Fruit fly (Drosophila melanogaster) whole organism, wandering third instar larva: ENCODE data around the gene CG13893.
A peak's percentile ranks its signal among the peaks of the same experiment; 100 is the strongest.

ENCODE experiments used
- Abd-B ChIP-seq: fragments of >200 bp; optimal IDR thresholded peaks from 2 replicates; lab custom pipeline; 2017; ENCODE audit warnings: missing biosample characterization, missing genetic modification characterization
- CG32264 ChIP-seq: fragments of 200-800 bp; sonication (Bioruptor generic); optimal IDR thresholded peaks from 2 replicates; lab custom pipeline; 2016; ENCODE audit warnings: missing biosample characterization, missing genetic modification characterization
- CG9705 ChIP-seq: fragments of 200-800 bp; sonication (Bioruptor generic); optimal IDR thresholded peaks from 2 replicates; lab custom pipeline; 2018; ENCODE audit warnings: missing biosample characterization, mild to moderate bottlenecking, missing genetic modification characterization
- CrebA ChIP-seq: fragments of 200-800 bp; sonication (Bioruptor generic); optimal IDR thresholded peaks from 2 replicates; lab custom pipeline; 2016; ENCODE audit warnings: missing biosample characterization, mild to moderate bottlenecking, missing genetic modification characterization, borderline replicate concordance
- Dif ChIP-seq: fragments of 200-275, 200-300 bp; sonication (Bioruptor generic); optimal IDR thresholded peaks from 2 replicates; lab custom pipeline; 2018; ENCODE audit warnings: missing biosample characterization, missing genetic modification characterization; ENCODE audit not compliant: partially characterized antibody
- Hnf4 ChIP-seq: fragments of 200-800 bp; sonication (Bioruptor generic); optimal IDR thresholded peaks from 2 replicates; lab custom pipeline; 2016; ENCODE audit warnings: missing biosample characterization, mild to moderate bottlenecking, missing genetic modification characterization
- Hr78 ChIP-seq: fragments of >200 bp; optimal IDR thresholded peaks from 2 replicates; lab custom pipeline; 2017; ENCODE audit warnings: missing biosample characterization, missing genetic modification characterization
- Hr83 ChIP-seq: fragments of 200-300 bp; sonication (Bioruptor generic); optimal IDR thresholded peaks from 2 replicates; lab custom pipeline; 2016; ENCODE audit warnings: missing biosample characterization, mild to moderate bottlenecking, missing genetic modification characterization, moderate library complexity; ENCODE audit not compliant: poor library complexity, severe bottlenecking
- Jra ChIP-seq: sonication (Bioruptor generic); optimal IDR thresholded peaks from 2 replicates; lab custom pipeline; 2016; ENCODE audit warnings: missing biosample characterization, missing genetic modification characterization
- Mio ChIP-seq: sonication (Bioruptor generic); optimal IDR thresholded peaks from 2 replicates; lab custom pipeline; 2016; ENCODE audit warnings: missing biosample characterization, missing genetic modification characterization
- Myc ChIP-seq: fragments of >200 bp; optimal IDR thresholded peaks from 2 replicates; lab custom pipeline; 2017
- N ChIP-seq: fragments of >200 bp; optimal IDR thresholded peaks from 2 replicates; lab custom pipeline; 2018; ENCODE audit warnings: missing biosample characterization, missing external identifiers, missing genetic modification characterization
- OdsH ChIP-seq: fragments of 200-800 bp; sonication (Bioruptor generic); optimal IDR thresholded peaks from 2 replicates; lab custom pipeline; 2016; ENCODE audit warnings: missing biosample characterization, mild to moderate bottlenecking, missing genetic modification characterization
- Rel ChIP-seq, 2 experiments: fragments of 200-800 bp; sonication (Bioruptor generic) in 1 of 2; optimal IDR thresholded peaks; 2 replicates in 1 of 2; 3 replicates in 1 of 2; lab custom pipeline; 2016 to 2019; ENCODE audit warnings: mild to moderate bottlenecking in 2 of 2, missing biosample characterization in 2 of 2, missing genetic modification characterization in 2 of 2, moderate library complexity in 1 of 2
- Sp1 ChIP-seq: fragments of 200-800 bp; sonication (Bioruptor generic); optimal IDR thresholded peaks from 3 replicates; lab custom pipeline; 2019; ENCODE audit warnings: missing biosample characterization, mild to moderate bottlenecking, missing genetic modification characterization, moderate library complexity
- Vsx2 ChIP-seq: fragments of 200-300, 225-300 bp; sonication (Bioruptor generic); optimal IDR thresholded peaks from 2 replicates; lab custom pipeline; 2018; ENCODE audit warnings: missing biosample characterization, missing genetic modification characterization; ENCODE audit not compliant: partially characterized antibody
- br ChIP-seq: fragments of 200-800 bp; sonication (Bioruptor generic); optimal IDR thresholded peaks from 2 replicates; lab custom pipeline; 2016; ENCODE audit warnings: missing biosample characterization, missing genetic modification characterization
- brk ChIP-seq: fragments of 200-800 bp; sonication (Bioruptor generic); optimal IDR thresholded peaks from 2 replicates; lab custom pipeline; 2016; ENCODE audit warnings: missing biosample characterization, mild to moderate bottlenecking, missing genetic modification characterization
- dmrt93B ChIP-seq: fragments of 200-800 bp; sonication (Bioruptor generic); optimal IDR thresholded peaks from 2 replicates; lab custom pipeline; 2018; ENCODE audit warnings: missing biosample characterization, mild to moderate bottlenecking, missing genetic modification characterization
- dsf ChIP-seq: sonication (Bioruptor generic); optimal IDR thresholded peaks from 2 replicates; lab custom pipeline; 2016; ENCODE audit warnings: missing biosample characterization, missing genetic modification characterization, borderline replicate concordance
- ey ChIP-seq: fragments of 200-800 bp; sonication (Bioruptor generic); optimal IDR thresholded peaks from 2 replicates; lab custom pipeline; 2016; ENCODE audit warnings: missing biosample characterization, missing genetic modification characterization
- foxo ChIP-seq, 2 experiments: fragments of 200-800 bp; sonication (Bioruptor generic); optimal IDR thresholded peaks; 2 replicates in 1 of 2; 3 replicates in 1 of 2; lab custom pipeline; 2016 to 2017; ENCODE audit warnings: missing biosample characterization in 2 of 2, missing genetic modification characterization in 2 of 2
- fru ChIP-seq: fragments of 200-800 bp; sonication (Bioruptor generic); optimal IDR thresholded peaks from 3 replicates; lab custom pipeline; 2016; ENCODE audit warnings: missing biosample characterization, mild to moderate bottlenecking, missing genetic modification characterization
- h ChIP-seq: fragments of 200-800 bp; sonication (Bioruptor generic); optimal IDR thresholded peaks from 3 replicates; lab custom pipeline; 2016; ENCODE audit warnings: missing biosample characterization, mild to moderate bottlenecking, missing genetic modification characterization
- jim ChIP-seq: fragments of 175-275, 200-325 bp; sonication (Bioruptor generic); optimal IDR thresholded peaks from 2 replicates; lab custom pipeline; 2016; ENCODE audit warnings: missing biosample characterization, mild to moderate bottlenecking, missing genetic modification characterization
- lola ChIP-seq: fragments of >200 bp; optimal IDR thresholded peaks from 2 replicates; lab custom pipeline; 2017; ENCODE audit warnings: missing biosample characterization, missing genetic modification characterization
- pan ChIP-seq: fragments of >200 bp; optimal IDR thresholded peaks from 2 replicates; lab custom pipeline; 2017
- psq ChIP-seq: fragments of 200-800 bp; sonication (Bioruptor generic); optimal IDR thresholded peaks from 3 replicates; lab custom pipeline; 2017; ENCODE audit warnings: missing biosample characterization, mild to moderate bottlenecking, missing genetic modification characterization, moderate library complexity
- rgr ChIP-seq: fragments of 200-800 bp; sonication (Bioruptor generic); optimal IDR thresholded peaks from 3 replicates; lab custom pipeline; 2016; ENCODE audit warnings: missing biosample characterization, mild to moderate bottlenecking, missing genetic modification characterization
- sage ChIP-seq: fragments of 200-800 bp; sonication (Bioruptor generic); optimal IDR thresholded peaks from 2 replicates; lab custom pipeline; 2016; ENCODE audit warnings: missing biosample characterization, mild to moderate bottlenecking, missing genetic modification characterization
- sv ChIP-seq: fragments of 200-800 bp; sonication (Bioruptor generic); optimal IDR thresholded peaks from 3 replicates; lab custom pipeline; 2016; ENCODE audit warnings: missing biosample characterization, missing genetic modification characterization
- tai ChIP-seq: sonication (Bioruptor generic); optimal IDR thresholded peaks from 2 replicates; lab custom pipeline; 2016; ENCODE audit warnings: missing biosample characterization, missing genetic modification characterization
- usp ChIP-seq: fragments of >200 bp; optimal IDR thresholded peaks from 2 replicates; lab custom pipeline; 2017; ENCODE audit warnings: missing biosample characterization, missing genetic modification characterization
- woc ChIP-seq: sonication (Bioruptor generic); optimal IDR thresholded peaks from 2 replicates; lab custom pipeline; 2016; ENCODE audit warnings: missing biosample characterization, mild to moderate bottlenecking, missing genetic modification characterization

CG13893 gene

dm6 chr3L:636434-636833, 32.6 kb upstream of the CG13893 start:
- TF ChIP-seq Jra (GFP tag; lab: Kevin White, UChicago) (no peak), dsf (GFP tag; lab: Kevin White, UChicago) (no peak), CrebA (GFP tag; lab: Kevin White, UChicago) (no peak), woc (GFP tag; lab: Kevin White, UChicago) (no peak), tai (GFP tag; lab: Kevin White, UChicago) (no peak), Rel (GFP tag; optimal IDR thresholded peaks at IDR 0.05; lab: Kevin White, UChicago) (no peak), Rel (tag; optimal IDR thresholded peaks at IDR 0.05; lab: Kevin White, UChicago) (no peak), sage (GFP tag; lab: Kevin White, UChicago) (no peak), dmrt93B (no peak), Vsx2 (no peak), Hr83 (GFP tag; lab: Kevin White, UChicago) (no peak), Dif (GFP tag; lab: Kevin White, UChicago) (no peak), Mio (no peak), Abd-B (GFP tag; lab: Kevin White, UChicago) (no peak), rgr (GFP tag; lab: Kevin White, UChicago) (peak; percentile 30), psq (GFP tag; lab: Kevin White, UChicago) (no peak), N (GFP tag; lab: Kevin White, UChicago) (no peak), CG32264 (GFP tag; lab: Kevin White, UChicago) (no peak), foxo (GFP tag; optimal IDR thresholded peaks at IDR 0.05; lab: Kevin White, UChicago) (peak in 1 of 2 experiments; percentile 36), sv (GFP tag; lab: Kevin White, UChicago) (no peak), br (GFP tag; lab: Kevin White, UChicago) (peak; percentile 24), pan (lab: Kevin White, UChicago) (no peak), fru (peak; percentile 34), h (GFP tag; lab: Kevin White, UChicago) (peak; percentile 10), Sp1 (GFP tag; lab: Kevin White, UChicago) (no peak), jim (GFP tag; lab: Kevin White, UChicago) (no peak), ey (GFP tag; lab: Kevin White, UChicago) (peak; percentile 27), Myc (no peak), Hnf4 (GFP tag; lab: Kevin White, UChicago) (no peak), CG9705 (GFP tag; lab: Kevin White, UChicago) (no peak), usp (GFP tag; lab: Kevin White, UChicago) (no peak), Hr78 (no peak), OdsH (GFP tag; lab: Kevin White, UChicago) (peak; percentile 3)

dm6 chr3L:635529-635928, 31.7 kb upstream of the CG13893 start:
- TF ChIP-seq dmrt93B (no peak), dsf (GFP tag; lab: Kevin White, UChicago) (no peak), br (GFP tag; lab: Kevin White, UChicago) (no peak), h (GFP tag; lab: Kevin White, UChicago) (no peak), fru (no peak), brk (GFP tag; lab: Kevin White, UChicago) (no peak), CG32264 (GFP tag; lab: Kevin White, UChicago) (no peak), Mio (no peak), lola (no peak), sage (GFP tag; lab: Kevin White, UChicago) (no peak), rgr (GFP tag; lab: Kevin White, UChicago) (no peak), Vsx2 (no peak), foxo (GFP tag; optimal IDR thresholded peaks at IDR 0.05; lab: Kevin White, UChicago) (no peak), sv (GFP tag; lab: Kevin White, UChicago) (no peak), jim (GFP tag; lab: Kevin White, UChicago) (no peak)

dm6 chr3L:635016-635363, 31.2 kb upstream of the CG13893 start:
- TF ChIP-seq sv (GFP tag; lab: Kevin White, UChicago) (no peak), h (GFP tag; lab: Kevin White, UChicago) (no peak), Myc (no peak), CG32264 (GFP tag; lab: Kevin White, UChicago) (no peak), dmrt93B (no peak)
